Worm (Caenorhabditis elegans) whole organism, L4 larva: ENCODE data around the gene ZC487.2.

Source experiments
- T20F7.1 ChIP-seq: fragments of 200-800 bp; sonication (Bioruptor generic); optimal IDR thresholded peaks from 2 replicates; lab custom pipeline; 2018; ENCODE audit warnings: mild to moderate bottlenecking, missing genetic modification characterization, missing compliant biosample characterization
- Y5F2A.4 ChIP-seq: fragments of 200-800 bp; sonication (Bioruptor generic); optimal IDR thresholded peaks from 2 replicates; lab custom pipeline; 2018; ENCODE audit warnings: mild to moderate bottlenecking, missing genetic modification characterization, missing compliant biosample characterization
- aha-1 ChIP-seq: fragments of 150-350 bp; peaks from one replicate; lab custom pipeline; 2014; ENCODE audit warnings: missing biosample characterization, missing genetic modification characterization
- ceh-20 ChIP-seq: fragments of 200-800 bp; sonication (Bioruptor generic); IDR thresholded peaks from 2 replicates; pipeline ENCODE4 v1.3.6; 2022; ENCODE audit warnings: missing genetic modification reagents, missing genetic modification characterization, missing compliant biosample characterization
- ceh-44 ChIP-seq: fragments of 200-800 bp; sonication (Bioruptor generic); IDR thresholded peaks from 2 replicates; pipeline ENCODE4 v1.3.6; 2022; ENCODE audit warnings: missing genetic modification reagents, missing genetic modification characterization, missing compliant biosample characterization
- ceh-82 ChIP-seq: sonication (generic microtip); optimal IDR thresholded peaks from 2 replicates; lab custom pipeline; 2017; ENCODE audit warnings: missing biosample characterization, missing genetic modification characterization
- ces-1 ChIP-seq: fragments of 150-350 bp; sonication (generic microtip); optimal IDR thresholded peaks from 4 replicates; lab custom pipeline; 2014; ENCODE audit warnings: missing biosample characterization, missing genetic modification reagents, missing genetic modification characterization
- cey-2 ChIP-seq: sonication (generic microtip); optimal IDR thresholded peaks from 3 replicates; lab custom pipeline; 2017; ENCODE audit warnings: missing genetic modification characterization, mild to moderate bottlenecking, missing compliant biosample characterization, antibody characterized with exemption, borderline replicate concordance; ENCODE audit not compliant: insufficient read depth
- daf-8 ChIP-seq: fragments of 200-800 bp; sonication (Bioruptor generic); IDR thresholded peaks from 2 replicates; pipeline ENCODE4 v1.3.6; 2022; ENCODE audit warnings: missing genetic modification characterization, missing compliant biosample characterization
- dve-1 ChIP-seq: sonication (generic microtip); optimal IDR thresholded peaks from 2 replicates; lab custom pipeline; 2017; ENCODE audit warnings: antibody characterized with exemption, mild to moderate bottlenecking, missing genetic modification characterization, missing compliant biosample characterization; ENCODE audit not compliant: insufficient read depth
- fkh-10 ChIP-seq: fragments of 150-350 bp; optimal IDR thresholded peaks from 2 replicates; lab custom pipeline; 2014; ENCODE audit warnings: missing biosample characterization, missing genetic modification reagents, missing genetic modification characterization
- fos-1 ChIP-seq: fragments of 150-350 bp; optimal IDR thresholded peaks from 2 replicates; lab custom pipeline; 2014; ENCODE audit warnings: missing biosample characterization, missing genetic modification characterization
- lim-7 ChIP-seq: fragments of 200-800 bp; sonication (Bioruptor generic); IDR thresholded peaks from 2 replicates; pipeline ENCODE4 v1.3.6; 2022; ENCODE audit warnings: missing genetic modification characterization, missing compliant biosample characterization
- lin-38 ChIP-seq: fragments of 200-800 bp; sonication (Bioruptor generic); IDR thresholded peaks from 2 replicates; pipeline ENCODE4 v1.3.6; 2022; ENCODE audit warnings: missing genetic modification reagents, missing genetic modification characterization, missing compliant biosample characterization
- lin-39 ChIP-seq: fragments of 150-350 bp; optimal IDR thresholded peaks from 2 replicates; lab custom pipeline; 2014; ENCODE audit warnings: missing biosample characterization, missing genetic modification reagents, missing genetic modification characterization
- lir-3 ChIP-seq: sonication (generic microtip); optimal IDR thresholded peaks from 2 replicates; lab custom pipeline; 2016; ENCODE audit warnings: mild to moderate bottlenecking, missing genetic modification characterization, missing compliant biosample characterization
- lsy-2 ChIP-seq, 2 experiments: fragments of 150-350 bp in 1 of 2; sonication (generic microtip) in 1 of 2; optimal IDR thresholded peaks; 2 replicates each; lab custom pipeline; 2014 to 2017; ENCODE audit warnings: missing biosample characterization in 2 of 2, missing genetic modification characterization in 2 of 2
- mep-1 ChIP-seq: fragments of 150-350 bp; sonication (generic microtip); optimal IDR thresholded peaks from 3 replicates; lab custom pipeline; 2014; ENCODE audit warnings: missing biosample characterization, missing genetic modification characterization
- mes-2 ChIP-seq: sonication (generic microtip); optimal IDR thresholded peaks from 2 replicates; lab custom pipeline; 2016; ENCODE audit warnings: missing genotype, mild to moderate bottlenecking, missing genetic modification characterization, missing compliant biosample characterization; ENCODE audit not compliant: poor library complexity, severe bottlenecking
- mxl-2 ChIP-seq: fragments of 200-800 bp; sonication (Bioruptor generic); conservative IDR thresholded peaks from 2 replicates; pipeline ENCODE4 v1.3.6; 2022; ENCODE audit warnings: missing genetic modification reagents, missing genetic modification characterization, missing compliant biosample characterization
- nhr-102 ChIP-seq: sonication (generic microtip); optimal IDR thresholded peaks from 2 replicates; lab custom pipeline; 2016; ENCODE audit warnings: mild to moderate bottlenecking, missing genetic modification characterization, moderate library complexity, missing compliant biosample characterization
- nhr-25 ChIP-seq: sonication (generic microtip); optimal IDR thresholded peaks from 2 replicates; lab custom pipeline; 2017; ENCODE audit warnings: missing genetic modification characterization, mild to moderate bottlenecking, missing compliant biosample characterization, antibody characterized with exemption, moderate library complexity, borderline replicate concordance; ENCODE audit not compliant: insufficient read depth
- nhr-48 ChIP-seq: sonication (generic microtip); optimal IDR thresholded peaks from 2 replicates; lab custom pipeline; 2016; ENCODE audit warnings: mild to moderate bottlenecking, missing genetic modification characterization, missing compliant biosample characterization
- php-3 ChIP-seq: fragments of 200-800 bp; sonication (Bioruptor generic); IDR thresholded peaks from 2 replicates; pipeline ENCODE4 v1.3.6; 2022; ENCODE audit warnings: missing genetic modification reagents, missing genetic modification characterization, missing compliant biosample characterization
- set-16 ChIP-seq: fragments of 200-800 bp; sonication (Bioruptor generic); IDR thresholded peaks from 2 replicates; pipeline ENCODE4 v1.3.6; 2022; ENCODE audit warnings: missing genetic modification reagents, missing genetic modification characterization, missing compliant biosample characterization
- skn-1 ChIP-seq: fragments of 150-350 bp; optimal IDR thresholded peaks from 2 replicates; lab custom pipeline; 2014; ENCODE audit warnings: missing biosample characterization, missing genetic modification characterization
- snpc-1.2 ChIP-seq: fragments of 200-800 bp; sonication (Bioruptor generic); IDR thresholded peaks from 2 replicates; pipeline ENCODE4 v1.3.6; 2022; ENCODE audit warnings: missing genetic modification reagents, missing genetic modification characterization, missing compliant biosample characterization
- spr-3 ChIP-seq: fragments of 200-800 bp; sonication (Bioruptor generic); optimal IDR thresholded peaks from 2 replicates; lab custom pipeline; 2018; ENCODE audit warnings: mild to moderate bottlenecking, missing genetic modification characterization, missing compliant biosample characterization
- tag-97 ChIP-seq: fragments of 200-800 bp; sonication (Bioruptor generic); IDR thresholded peaks from 2 replicates; pipeline ENCODE4 v1.3.6; 2022; ENCODE audit warnings: missing genetic modification characterization, missing compliant biosample characterization
- tra-1 ChIP-seq: fragments of 200-800 bp; sonication (Bioruptor generic); IDR thresholded peaks from 2 replicates; pipeline ENCODE4 v1.3.6; 2022; ENCODE audit warnings: missing genetic modification reagents, missing genetic modification characterization, missing compliant biosample characterization
- unc-62 ChIP-seq, 3 experiments: fragments of 150-350 bp in 1 of 3; sonication (generic microtip); optimal IDR thresholded peaks in 2 of 3; peaks in 1 of 3; 1 replicate in 1 of 3; 2 replicates in 2 of 3; lab custom pipeline; 2014 to 2017; ENCODE audit warnings: missing biosample characterization in 3 of 3, missing genetic modification characterization in 3 of 3, missing genetic modification reagents in 3 of 3, missing genotype in 1 of 3
- vab-7 ChIP-seq: fragments of 200-800 bp; sonication (Bioruptor generic); IDR thresholded peaks from 2 replicates; pipeline ENCODE4 v1.3.6; 2022; ENCODE audit warnings: missing genetic modification reagents, missing genetic modification characterization, missing compliant biosample characterization
- zip-11 ChIP-seq: fragments of 200-800 bp; sonication (Bioruptor generic); IDR thresholded peaks from 2 replicates; pipeline ENCODE4 v1.3.6; 2022; ENCODE audit warnings: missing genetic modification characterization, missing compliant biosample characterization
- ztf-11 ChIP-seq: fragments of 150-350 bp; optimal IDR thresholded peaks from 2 replicates; lab custom pipeline; 2014; ENCODE audit warnings: missing biosample characterization, missing genetic modification characterization

ZC487.2 gene

ce11 chrV:6736877-6737276, 14.6 kb upstream of the ZC487.2 start (continued):
- TF ChIP-seq lir-3 (tag; lab: Kevin White, UChicago): no peak

- TF ChIP-seq lin-39 (no peak), mep-1 (tag; lab: Kevin White, UChicago) (no peak), nhr-25 (tag; lab: Kevin White, UChicago) (peak; percentile 0), zip-11 (GFP tag; lab: Robert Waterston, UW) (no peak), unc-62 (GFP tag; optimal IDR thresholded peaks at IDR 0.05 in 1 of 2; lab: Kevin White, UChicago) (peak in 1 of 2 experiments; percentile 41), unc-62 (tag; optimal IDR thresholded peaks at IDR 0.05; lab: Kevin White, UChicago) (no peak)
These were observed 13.8 kb upstream of the ZC487.2 start for ce11 chrV:6736108-6736507.

DNA sequence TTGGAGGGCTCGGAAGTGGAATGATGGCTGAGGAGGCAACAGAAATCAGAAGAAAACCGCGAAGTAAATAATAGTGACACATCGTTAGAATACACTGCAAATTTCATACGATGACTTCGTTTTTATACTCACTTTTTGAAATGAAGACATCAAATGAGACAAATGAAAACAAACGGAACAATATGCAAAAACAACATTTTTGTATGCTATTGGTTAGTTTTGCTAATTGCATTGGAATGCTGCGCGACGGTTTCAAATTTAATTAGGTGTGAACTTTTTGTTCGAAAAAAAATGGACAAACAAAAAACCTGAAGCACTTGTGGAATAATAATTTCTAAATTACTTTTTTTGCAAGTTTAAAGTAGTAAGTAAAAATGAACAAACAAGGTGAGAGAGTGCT, 10.7 kb upstream of the ZC487.2 start, which contains the start of gene grl-8:
Gene grl-8 (minus strand): TSS at position 101 of the 400 bp plus-strand sequence.
- no peak for TF ChIP-seq ceh-82 (tag; lab: Kevin White, UChicago)
- TF ChIP-seq set-16: no peak
- no peak for TF ChIP-seq ces-1 (GFP tag; lab: Kevin White, UChicago)
- TF ChIP-seq fos-1 (tag; lab: Kevin White, UChicago): no peak
- TF ChIP-seq lir-3 (tag; lab: Kevin White, UChicago): no peak

DNA sequence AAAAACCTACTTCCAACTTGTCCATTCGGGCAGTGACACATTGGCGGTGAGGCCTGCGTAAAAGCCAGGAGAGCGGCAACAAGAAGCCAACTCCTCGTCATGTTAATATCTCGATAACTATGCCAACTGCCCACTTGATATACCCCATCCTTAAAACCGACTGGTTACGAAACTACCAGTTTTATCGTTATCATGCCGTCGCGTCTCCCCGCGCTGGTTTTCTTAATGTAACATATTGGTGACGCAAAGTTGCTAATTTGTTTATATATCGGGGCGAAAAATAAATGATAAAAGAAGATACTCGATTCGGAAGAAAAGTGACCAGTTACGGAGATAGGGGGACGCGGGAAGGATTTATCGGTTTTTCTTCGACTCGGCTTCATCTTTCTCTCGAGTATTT, 9.3 kb upstream of the ZC487.2 start, which contains the start of gene grl-9:
Gene grl-9 (minus strand): TSS at position 101 of the 400 bp plus-strand sequence.
- TF ChIP-seq ztf-11 (tag; lab: Kevin White, UChicago) (no peak), lin-38 (GFP tag; lab: Robert Waterston, UW) (no peak), unc-62 (GFP tag; optimal IDR thresholded peaks at IDR 0.05 in 1 of 2; lab: Kevin White, UChicago) (peak in 1 of 2 experiments; percentile 34), unc-62 (tag; optimal IDR thresholded peaks at IDR 0.05; lab: Kevin White, UChicago) (no peak), daf-8 (GFP tag; lab: Robert Waterston, UW) (no peak), nhr-48 (tag; lab: Kevin White, UChicago) (no peak), aha-1 (tag; lab: Kevin White, UChicago) (peak; percentile 14), ceh-20 (GFP tag; lab: Robert Waterston, UW) (no peak)

- TF ChIP-seq spr-3: no peak
- no peak for TF ChIP-seq tra-1
- TF ChIP-seq snpc-1.2 (GFP tag; lab: Robert Waterston, UW): no peak
- no peak for TF ChIP-seq lsy-2 (tag; optimal IDR thresholded peaks at IDR 0.05; lab: Kevin White, UChicago)
- no peak for TF ChIP-seq T20F7.1 (GFP tag; lab: Kevin White, UChicago)
- TF ChIP-seq lim-7 (GFP tag; lab: Robert Waterston, UW): no peak
- TF ChIP-seq nhr-102 (tag; lab: Kevin White, UChicago): no peak
- TF ChIP-seq skn-1 (tag; lab: Kevin White, UChicago): no peak
- no peak for TF ChIP-seq Y5F2A.4 (GFP tag; lab: Kevin White, UChicago)
- TF ChIP-seq ceh-44 (GFP tag; lab: Robert Waterston, UW): no peak
- TF ChIP-seq fkh-10 (GFP tag; lab: Kevin White, UChicago): no peak
- TF ChIP-seq mxl-2: no peak
- TF ChIP-seq, all 104 proteins: peak for 0
These were observed 4.9 kb upstream of the ZC487.2 start, which contains the start of gene ZC487.1 for ce11 chrV:6727222-6727621. Gene ZC487.1, plus strand, starts transcription at chrV:6727522.

- TF ChIP-seq tag-97 (GFP tag; lab: Robert Waterston, UW): no peak
These were observed 4.0 kb upstream of the ZC487.2 start for ce11 chrV:6726279-6726678.

ce11 chrV:6718232-6718631, 4.0 kb downstream of the ZC487.2 start, which contains the start of gene srg-30:
Gene srg-30, minus strand, starts transcription at chrV:6718332.
- TF ChIP-seq unc-62 (GFP tag; optimal IDR thresholded peaks at IDR 0.05 in 1 of 2; lab: Kevin White, UChicago) (peak in 1 of 2 experiments; percentile 19), unc-62 (tag; optimal IDR thresholded peaks at IDR 0.05; lab: Kevin White, UChicago) (no peak), mes-2 (tag; lab: Kevin White, UChicago) (no peak), set-16 (no peak), cey-2 (tag; lab: Kevin White, UChicago) (no peak), mep-1 (tag; lab: Kevin White, UChicago) (no peak), vab-7 (no peak), php-3 (no peak), dve-1 (no peak)
